Fruit fly (Drosophila melanogaster) whole organism, wandering third instar larva: ENCODE data around the gene CG11710.

ENCODE experiments used
- CG32264 ChIP-seq: fragments of 200-800 bp; sonication (Bioruptor generic); optimal IDR thresholded peaks from 2 replicates; lab custom pipeline; 2016; ENCODE audit warnings: missing biosample characterization, missing genetic modification characterization
- CrebA ChIP-seq: fragments of 200-800 bp; sonication (Bioruptor generic); optimal IDR thresholded peaks from 2 replicates; lab custom pipeline; 2016; ENCODE audit warnings: missing biosample characterization, mild to moderate bottlenecking, missing genetic modification characterization, borderline replicate concordance
- Hr78 ChIP-seq: fragments of >200 bp; optimal IDR thresholded peaks from 2 replicates; lab custom pipeline; 2017; ENCODE audit warnings: missing biosample characterization, missing genetic modification characterization
- Mio ChIP-seq: sonication (Bioruptor generic); optimal IDR thresholded peaks from 2 replicates; lab custom pipeline; 2016; ENCODE audit warnings: missing biosample characterization, missing genetic modification characterization
- Sp1 ChIP-seq: fragments of 200-800 bp; sonication (Bioruptor generic); optimal IDR thresholded peaks from 3 replicates; lab custom pipeline; 2019; ENCODE audit warnings: missing biosample characterization, mild to moderate bottlenecking, missing genetic modification characterization, moderate library complexity
- Vsx2 ChIP-seq: fragments of 200-300, 225-300 bp; sonication (Bioruptor generic); optimal IDR thresholded peaks from 2 replicates; lab custom pipeline; 2018; ENCODE audit warnings: missing biosample characterization, missing genetic modification characterization; ENCODE audit not compliant: partially characterized antibody
- brk ChIP-seq: fragments of 200-800 bp; sonication (Bioruptor generic); optimal IDR thresholded peaks from 2 replicates; lab custom pipeline; 2016; ENCODE audit warnings: missing biosample characterization, mild to moderate bottlenecking, missing genetic modification characterization
- dsf ChIP-seq: sonication (Bioruptor generic); optimal IDR thresholded peaks from 2 replicates; lab custom pipeline; 2016; ENCODE audit warnings: missing biosample characterization, missing genetic modification characterization, borderline replicate concordance
- h ChIP-seq: fragments of 200-800 bp; sonication (Bioruptor generic); optimal IDR thresholded peaks from 3 replicates; lab custom pipeline; 2016; ENCODE audit warnings: missing biosample characterization, mild to moderate bottlenecking, missing genetic modification characterization
- psq ChIP-seq: fragments of 200-800 bp; sonication (Bioruptor generic); optimal IDR thresholded peaks from 3 replicates; lab custom pipeline; 2017; ENCODE audit warnings: missing biosample characterization, mild to moderate bottlenecking, missing genetic modification characterization, moderate library complexity
- woc ChIP-seq: sonication (Bioruptor generic); optimal IDR thresholded peaks from 2 replicates; lab custom pipeline; 2016; ENCODE audit warnings: missing biosample characterization, mild to moderate bottlenecking, missing genetic modification characterization

- no peak for TF ChIP-seq dsf
- TF ChIP-seq h (GFP tag; lab: Kevin White, UChicago) = no peak
- TF ChIP-seq Hr78 = no peak
- TF ChIP-seq psq (GFP tag; lab: Kevin White, UChicago) = no peak
- no peak for TF ChIP-seq CrebA (GFP tag; lab: Kevin White, UChicago)
- no peak for TF ChIP-seq woc (GFP tag; lab: Kevin White, UChicago)
- no peak for TF ChIP-seq Vsx2 (GFP tag; lab: Kevin White, UChicago)
- TF ChIP-seq CG32264 = no peak
- no peak for TF ChIP-seq Mio
- no peak for TF ChIP-seq brk (GFP tag; lab: Kevin White, UChicago)
- no peak for TF ChIP-seq Sp1 (GFP tag; lab: Kevin White, UChicago)
Measured at dm6 chrX:20414099-20414498, 15.4 kb downstream of the CG11710 start, which contains the start of gene CG15458.
